Worm (Caenorhabditis elegans): ENCODE data around the gene flp-18.

ce11 chrX:2983996-2984395, 34.4 kb downstream of the flp-18 start, which contains the start of gene osm-5:
- no peak for TF ChIP-seq mls-2 (tag; optimal IDR thresholded peaks at IDR 0.05)
- TF ChIP-seq snpc-4 (tag; optimal IDR thresholded peaks at IDR 0.05): no peak
- TF ChIP-seq lin-32 (GFP tag; optimal IDR thresholded peaks at IDR 0.05): no peak
- no peak for TF ChIP-seq elt-3 (tag; optimal IDR thresholded peaks at IDR 0.05)
- no peak for TF ChIP-seq lsy-2 (tag; optimal IDR thresholded peaks at IDR 0.05)
- TF ChIP-seq pha-4 (tag; optimal IDR thresholded peaks at IDR 0.05): no peak
- no peak for TF ChIP-seq ces-1 (GFP tag; optimal IDR thresholded peaks at IDR 0.05)
- TF ChIP-seq ceh-83 (GFP tag; optimal IDR thresholded peaks at IDR 0.05): no peak
